Fruit fly (Drosophila melanogaster) whole organism, embryonic: Measurements from ENCODE around the gene NdufA3.
A peak's percentile ranks its signal among the peaks of the same experiment; 100 is the strongest.

Experiments used
- Blimp-1 ChIP-seq: fragments of 200-800 bp; sonication (Bioruptor generic); optimal IDR thresholded peaks from 3 replicates; lab custom pipeline; 2018; ENCODE audit warnings: missing biosample characterization, missing genetic modification characterization, mild to moderate bottlenecking, moderate library complexity, missing genetic modification reagents
- Bteb2 ChIP-seq: fragments of 200-800 bp; sonication (Bioruptor generic); optimal IDR thresholded peaks from 2 replicates; lab custom pipeline; 2016; ENCODE audit warnings: missing biosample characterization, missing genetic modification characterization
- CG10147 ChIP-seq: fragments of 200-800 bp; sonication (Bioruptor generic); optimal IDR thresholded peaks from 2 replicates; lab custom pipeline; 2019; ENCODE audit warnings: missing biosample characterization, mild to moderate bottlenecking, missing genetic modification characterization, moderate library complexity
- CG12659 ChIP-seq: fragments of 200-800 bp; sonication (Bioruptor generic); optimal IDR thresholded peaks from 3 replicates; lab custom pipeline; 2017; ENCODE audit warnings: mild to moderate bottlenecking, missing biosample characterization, missing genetic modification reagents, missing genetic modification characterization
- CG13424 ChIP-seq: fragments of 200-800 bp; sonication (Bioruptor generic); optimal IDR thresholded peaks from 2 replicates; lab custom pipeline; 2019; ENCODE audit warnings: missing biosample characterization, mild to moderate bottlenecking, missing genetic modification characterization, moderate library complexity
- CG15269 ChIP-seq: fragments of 200-800 bp; sonication (Bioruptor generic); optimal IDR thresholded peaks from 2 replicates; lab custom pipeline; 2018; ENCODE audit warnings: missing biosample characterization, mild to moderate bottlenecking, missing genetic modification characterization, moderate library complexity
- CG17328 ChIP-seq: fragments of 200-800 bp; sonication (Bioruptor generic); IDR thresholded peaks from 2 replicates; pipeline ENCODE4 v1.3.6; 2022; ENCODE audit warnings: missing biosample characterization, missing genetic modification characterization
- CG17802 ChIP-seq: fragments of 200-800 bp; sonication (Bioruptor generic); optimal IDR thresholded peaks from 2 replicates; lab custom pipeline; 2018; ENCODE audit warnings: missing biosample characterization, mild to moderate bottlenecking, missing genetic modification characterization, moderate library complexity
- CG2678 ChIP-seq: fragments of 200-800 bp; sonication (Bioruptor generic); optimal IDR thresholded peaks from 3 replicates; lab custom pipeline; 2019; ENCODE audit warnings: missing biosample characterization, mild to moderate bottlenecking, missing genetic modification characterization, moderate library complexity
- CG34224 ChIP-seq: fragments of 200-800 bp; sonication (Bioruptor generic); IDR thresholded peaks from 3 replicates; pipeline ENCODE4 v1.3.6; 2022; ENCODE audit warnings: missing biosample characterization, missing genetic modification characterization; ENCODE audit not compliant: partially characterized antibody
- CG4328 ChIP-seq: fragments of 200-800 bp; sonication (Bioruptor generic); optimal IDR thresholded peaks from 3 replicates; lab custom pipeline; 2017; ENCODE audit warnings: missing biosample characterization, missing genetic modification reagents, missing genetic modification characterization
- CG5180 ChIP-seq: fragments of 200-800 bp; sonication (Bioruptor generic); optimal IDR thresholded peaks from 3 replicates; lab custom pipeline; 2017; ENCODE audit warnings: missing biosample characterization, missing genetic modification characterization, mild to moderate bottlenecking, moderate library complexity, missing genetic modification reagents
- CG6654 ChIP-seq: fragments of 200-800 bp; sonication (Bioruptor generic); optimal IDR thresholded peaks from 2 replicates; lab custom pipeline; 2017; ENCODE audit warnings: missing biosample characterization, mild to moderate bottlenecking, missing genetic modification characterization
- CG7357 ChIP-seq: fragments of 200-800 bp; sonication (Bioruptor generic); IDR thresholded peaks from 3 replicates; pipeline ENCODE4 v1.3.6; 2022; ENCODE audit warnings: missing biosample characterization, missing genetic modification characterization
- CG8478 ChIP-seq: fragments of >200 bp; optimal IDR thresholded peaks from 2 replicates; lab custom pipeline; 2018
- CG8765 ChIP-seq: fragments of 200-800 bp; sonication (Bioruptor generic); IDR thresholded peaks from 2 replicates; pipeline ENCODE4 v1.3.6; 2022; ENCODE audit warnings: missing biosample characterization, missing genetic modification characterization
- CG8924 ChIP-seq: fragments of 200-800 bp; optimal IDR thresholded peaks from 3 replicates; lab custom pipeline; 2019; ENCODE audit warnings: missing biosample characterization, mild to moderate bottlenecking, missing genetic modification characterization, moderate library complexity
- CG9609 ChIP-seq: fragments of 200-800 bp; sonication (Bioruptor generic); optimal IDR thresholded peaks from 3 replicates; lab custom pipeline; 2016; ENCODE audit warnings: missing biosample characterization, missing genetic modification characterization
- CkIIα-i1 ChIP-seq: fragments of 200-800 bp; sonication (Bioruptor generic); IDR thresholded peaks from 2 replicates; pipeline ENCODE4 v1.3.6; 2022; ENCODE audit warnings: missing biosample characterization, missing genetic modification characterization
- CoRest ChIP-seq: fragments of 200-800 bp; sonication (Bioruptor generic); optimal IDR thresholded peaks from 3 replicates; lab custom pipeline; 2018; ENCODE audit warnings: missing biosample characterization, mild to moderate bottlenecking, missing genetic modification characterization, moderate library complexity
- ERR ChIP-seq: fragments of 200-800 bp; sonication (Bioruptor generic); optimal IDR thresholded peaks from 2 replicates; lab custom pipeline; 2016; ENCODE audit warnings: missing biosample characterization, missing genetic modification characterization
- Gsc ChIP-seq: fragments of 200-800 bp; sonication (Bioruptor generic); IDR thresholded peaks from 2 replicates; pipeline ENCODE4 v1.3.6; 2022; ENCODE audit warnings: missing biosample characterization, missing genetic modification characterization
- Hmx ChIP-seq: fragments of 200-800 bp; sonication (Bioruptor generic); optimal IDR thresholded peaks from 2 replicates; lab custom pipeline; 2016; ENCODE audit warnings: missing biosample characterization, missing genetic modification characterization
- Hr3 ChIP-seq: fragments of 200-800 bp; sonication (Bioruptor generic); optimal IDR thresholded peaks from 3 replicates; lab custom pipeline; 2016; ENCODE audit warnings: missing biosample characterization, missing genetic modification characterization
- Hsf ChIP-seq: fragments of 200-800 bp; sonication (Bioruptor generic); optimal IDR thresholded peaks from 3 replicates; lab custom pipeline; 2016; ENCODE audit warnings: missing biosample characterization, missing genetic modification characterization
- Med ChIP-seq: fragments of 200-800 bp; sonication (Bioruptor generic); peaks from one replicate; lab custom pipeline; 2016; ENCODE audit warnings: missing biosample characterization, missing genetic modification characterization, mild to moderate bottlenecking, inconsistent platforms, moderate library complexity
- NC2β ChIP-seq: fragments of 200-800 bp; sonication (Bioruptor generic); optimal IDR thresholded peaks from 2 replicates; lab custom pipeline; 2016; ENCODE audit warnings: missing biosample characterization, missing genetic modification characterization
- NFAT ChIP-seq: fragments of 200-800 bp; sonication (Bioruptor generic); IDR thresholded peaks from 2 replicates; pipeline ENCODE4 v1.3.6; 2022; ENCODE audit warnings: missing biosample characterization, missing genetic modification characterization
- PHDP ChIP-seq: fragments of 200-800 bp; sonication (Bioruptor generic); optimal IDR thresholded peaks from 3 replicates; lab custom pipeline; 2018; ENCODE audit warnings: missing biosample characterization, mild to moderate bottlenecking, missing genetic modification characterization, moderate library complexity
- Spps ChIP-seq: fragments of 200-800 bp; sonication (Bioruptor generic); optimal IDR thresholded peaks from 2 replicates; lab custom pipeline; 2018; ENCODE audit warnings: missing biosample characterization, mild to moderate bottlenecking, missing genetic modification characterization
- chif ChIP-seq, 2 experiments: fragments of 200-800 bp; sonication (Bioruptor generic); optimal IDR thresholded peaks; 3 replicates each; lab custom pipeline; 2016; ENCODE audit warnings: missing biosample characterization in 2 of 2, missing genetic modification characterization in 2 of 2
- cwo ChIP-seq: fragments of 200-800 bp; sonication (Bioruptor generic); optimal IDR thresholded peaks from 3 replicates; lab custom pipeline; 2017; ENCODE audit warnings: missing biosample characterization, missing genetic modification characterization, mild to moderate bottlenecking, moderate library complexity, missing genetic modification reagents
- danr ChIP-seq: fragments of 200-800 bp; sonication (Bioruptor generic); IDR thresholded peaks from 2 replicates; pipeline ENCODE4 v1.3.6; 2022; ENCODE audit warnings: missing biosample characterization, missing genetic modification characterization
- dmrt99B ChIP-seq: fragments of 200-800 bp; sonication (Bioruptor generic); optimal IDR thresholded peaks from 2 replicates; lab custom pipeline; 2018; ENCODE audit warnings: missing biosample characterization, mild to moderate bottlenecking, missing genetic modification characterization, moderate library complexity
- ems ChIP-seq: fragments of 200-800 bp; sonication (Bioruptor generic); optimal IDR thresholded peaks from 3 replicates; lab custom pipeline; 2016; ENCODE audit warnings: missing biosample characterization, missing genetic modification characterization
- ewg ChIP-seq: fragments of 200-800 bp; sonication (Bioruptor generic); optimal IDR thresholded peaks from 3 replicates; lab custom pipeline; 2017; ENCODE audit warnings: mild to moderate bottlenecking, missing biosample characterization, missing genetic modification reagents, missing genetic modification characterization
- gem ChIP-seq: fragments of 200-800 bp; sonication (Bioruptor generic); optimal IDR thresholded peaks from 2 replicates; lab custom pipeline; 2019; ENCODE audit warnings: missing biosample characterization, mild to moderate bottlenecking, missing genetic modification characterization, moderate library complexity
- gro ChIP-seq: fragments of 200-800 bp; sonication (Bioruptor generic); optimal IDR thresholded peaks from 2 replicates; lab custom pipeline; 2016; ENCODE audit warnings: missing biosample characterization, missing genetic modification characterization
- ind ChIP-seq: fragments of 200-800 bp; sonication (Bioruptor generic); optimal IDR thresholded peaks from 3 replicates; lab custom pipeline; 2016; ENCODE audit warnings: missing biosample characterization, missing genetic modification characterization
- ken ChIP-seq: fragments of 200-800 bp; sonication (Bioruptor generic); IDR thresholded peaks from 3 replicates; pipeline ENCODE4 v1.3.6; 2022; ENCODE audit warnings: missing biosample characterization, missing genetic modification characterization
- lilli ChIP-seq: fragments of 200-800 bp; sonication (Bioruptor generic); optimal IDR thresholded peaks from 3 replicates; lab custom pipeline; 2016; ENCODE audit warnings: missing biosample characterization, missing genetic modification characterization
- lmd ChIP-seq: fragments of 200-800 bp; sonication (Bioruptor generic); IDR thresholded peaks from 2 replicates; pipeline ENCODE4 v1.3.6; 2022; ENCODE audit warnings: missing biosample characterization, missing genetic modification characterization
- nerfin-1 ChIP-seq: fragments of 200-800 bp; sonication (Bioruptor generic); optimal IDR thresholded peaks from 3 replicates; lab custom pipeline; 2019; ENCODE audit warnings: missing biosample characterization, mild to moderate bottlenecking, missing genetic modification characterization, moderate library complexity
- onecut ChIP-seq: fragments of 200-800 bp; sonication (Bioruptor generic); IDR thresholded peaks from 2 replicates; pipeline ENCODE4 v1.3.6; 2022; ENCODE audit warnings: missing biosample characterization, missing genetic modification characterization
- org-1 ChIP-seq: fragments of 200-800 bp; sonication (Bioruptor generic); optimal IDR thresholded peaks from 2 replicates; lab custom pipeline; 2017; ENCODE audit warnings: missing biosample characterization, missing genetic modification characterization
- pum ChIP-seq: fragments of 200-800 bp; sonication (Bioruptor generic); optimal IDR thresholded peaks from 2 replicates; lab custom pipeline; 2016; ENCODE audit warnings: missing biosample characterization, missing genetic modification characterization
- row ChIP-seq: fragments of 200-800 bp; sonication (Bioruptor generic); IDR thresholded peaks from 3 replicates; pipeline ENCODE4 v1.3.6; 2022; ENCODE audit warnings: missing biosample characterization, missing genetic modification characterization
- slp2 ChIP-seq: fragments of 200-800 bp; sonication (Bioruptor generic); optimal IDR thresholded peaks from 2 replicates; lab custom pipeline; 2016; ENCODE audit warnings: missing biosample characterization, missing genetic modification characterization
- sob ChIP-seq: fragments of 200-800 bp; sonication (Bioruptor generic); IDR thresholded peaks from 2 replicates; pipeline ENCODE4 v1.3.6; 2022; ENCODE audit warnings: missing biosample characterization, missing genetic modification characterization
- vvl ChIP-seq: fragments of 200-800 bp; sonication (Bioruptor generic); IDR thresholded peaks from 2 replicates; pipeline ENCODE4 v1.3.6; 2022; ENCODE audit warnings: missing biosample characterization, missing genetic modification characterization

The NdufA3 gene

DNA sequence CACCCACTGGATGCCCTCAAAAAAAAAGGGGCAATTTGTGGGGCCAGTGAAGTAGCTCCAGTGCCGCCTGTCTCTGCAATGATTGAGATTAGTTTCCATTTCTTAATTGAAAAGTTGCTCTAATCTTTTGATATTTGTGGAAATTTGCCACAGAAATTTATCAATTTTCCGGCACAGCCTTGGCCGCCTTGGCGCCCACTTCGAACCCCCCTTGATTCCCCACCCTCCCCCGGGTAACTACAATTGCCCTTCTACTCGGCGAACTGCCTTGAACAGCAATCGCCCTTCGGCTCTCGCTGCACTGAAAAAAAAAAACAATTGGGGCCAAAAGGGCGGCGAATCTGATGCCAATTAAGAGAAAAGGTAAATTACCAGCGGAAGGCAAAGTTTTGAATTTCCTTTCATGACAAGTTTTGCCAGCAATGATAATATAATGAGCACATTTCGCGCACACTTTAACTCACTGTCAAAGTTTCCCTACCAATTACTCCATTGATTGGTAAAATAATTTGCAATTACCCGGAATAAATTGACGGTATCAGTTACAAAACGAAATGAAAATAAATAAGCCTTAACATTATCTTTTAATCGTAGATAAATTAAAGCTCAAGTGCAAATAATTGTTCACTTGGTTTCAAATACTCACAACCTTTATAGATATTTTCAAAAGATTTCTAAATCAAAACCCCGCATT, 40.0 kb downstream of the NdufA3 start (continued):
- TF ChIP-seq NC2β (GFP tag; lab: Kevin White, UChicago) (peak; percentile 5), CG2678 (tag; lab: Kevin White, UChicago) (peak; percentile 62), pum (GFP tag; lab: Kevin White, UChicago) (peak; percentile 10), CG8478 (lab: Kevin White, UChicago) (no peak), gro (GFP tag; lab: Kevin White, UChicago) (no peak), CG6654 (GFP tag; lab: Kevin White, UChicago) (no peak), CkIIα-i1 (GFP tag; lab: Robert Waterston, UW) (no peak), nerfin-1 (peak; percentile 15), Med (GFP tag; lab: Kevin White, UChicago) (peak; percentile 63), CG34224 (GFP tag; lab: Robert Waterston, UW) (no peak), dmrt99B (tag; lab: Kevin White, UChicago) (peak; percentile 60), gem (tag; lab: Kevin White, UChicago) (peak; percentile 57), CG13424 (tag; lab: Kevin White, UChicago) (peak; percentile 27), CG12659 (GFP tag; lab: Kevin White, UChicago) (peak; percentile 15), Bteb2 (no peak), Blimp-1 (GFP tag; lab: Kevin White, UChicago) (peak; percentile 15), row (GFP tag; lab: Robert Waterston, UW) (peak; percentile 39), CG15269 (tag; lab: Kevin White, UChicago) (peak; percentile 50), Hr3 (GFP tag; lab: Kevin White, UChicago) (peak; percentile 17), Spps (no peak), ERR (no peak), ewg (GFP tag; lab: Kevin White, UChicago) (no peak), CG8765 (no peak), cwo (peak; percentile 0), danr (GFP tag; lab: Robert Waterston, UW) (no peak), CG17802 (tag; lab: Kevin White, UChicago) (no peak), CG8924 (tag; lab: Kevin White, UChicago) (peak; percentile 12), Hmx (GFP tag; lab: Kevin White, UChicago) (no peak), lilli (GFP tag; lab: Kevin White, UChicago) (peak; percentile 1), ems (GFP tag; lab: Kevin White, UChicago) (no peak), CG4328 (GFP tag; lab: Kevin White, UChicago) (peak; percentile 7), ind (GFP tag; lab: Kevin White, UChicago) (peak; percentile 31), CG7357 (GFP tag; lab: Robert Waterston, UW) (no peak), CG10147 (peak; percentile 12), NFAT (GFP tag; lab: Robert Waterston, UW) (no peak), onecut (GFP tag; lab: Robert Waterston, UW) (no peak), ken (GFP tag; lab: Robert Waterston, UW) (0 out of 3 replicates have a peak, but pooled peaks have one; percentile 11), lmd (GFP tag; lab: Robert Waterston, UW) (peak; percentile 44), org-1 (peak; percentile 26), slp2 (GFP tag; lab: Kevin White, UChicago) (peak; percentile 30), CoRest (peak; percentile 46), CG9609 (GFP tag; lab: Kevin White, UChicago) (no peak), sob (GFP tag; lab: Robert Waterston, UW) (no peak), Hsf (GFP tag; lab: Kevin White, UChicago) (peak; percentile 7), chif (GFP tag; optimal IDR thresholded peaks at IDR 0.05; lab: Kevin White, UChicago) (peak in 1 of 2 experiments; percentile 21), PHDP (peak; percentile 6), vvl (GFP tag; lab: Robert Waterston, UW) (no peak; the same call in 1 of the 2 replicates), CG5180 (GFP tag; lab: Kevin White, UChicago) (peak; percentile 23), Gsc (no peak), CG17328 (GFP tag; lab: Robert Waterston, UW) (no peak)
